Worm (Caenorhabditis elegans) whole organism, L2 larva: ENCODE measurements around the gene osm-11.

Experiments used
- ceh-16 ChIP-seq: fragments of 150-350 bp; optimal IDR thresholded peaks from 2 replicates; lab custom pipeline; 2014; ENCODE audit warnings: missing biosample characterization, missing genetic modification characterization
- elt-3 ChIP-seq: sonication (generic microtip); optimal IDR thresholded peaks from 2 replicates; lab custom pipeline; 2017; ENCODE audit warnings: missing biosample characterization, missing genetic modification characterization
- gmeb-1 ChIP-seq: fragments of 150-350 bp; optimal IDR thresholded peaks from 2 replicates; lab custom pipeline; 2014; ENCODE audit warnings: missing biosample characterization, missing genetic modification characterization
- lsy-2 ChIP-seq, 2 experiments: fragments of 150-350 bp in 1 of 2; sonication (generic microtip) in 1 of 2; optimal IDR thresholded peaks; 2 replicates each; lab custom pipeline; 2014 to 2017; ENCODE audit warnings: missing biosample characterization in 2 of 2, missing genetic modification characterization in 2 of 2
- nhr-11 ChIP-seq: fragments of 150-350 bp; optimal IDR thresholded peaks from 2 replicates; lab custom pipeline; 2014; ENCODE audit warnings: missing biosample characterization, missing genetic modification characterization
- nhr-12 ChIP-seq: fragments of 150-350 bp; optimal IDR thresholded peaks from 2 replicates; lab custom pipeline; 2014; ENCODE audit warnings: missing biosample characterization, missing genetic modification characterization
- nhr-237 ChIP-seq: fragments of 150-350 bp; optimal IDR thresholded peaks from 2 replicates; lab custom pipeline; 2014; ENCODE audit warnings: missing biosample characterization, missing genetic modification characterization
- nhr-6 ChIP-seq: fragments of 150-350 bp; optimal IDR thresholded peaks from 2 replicates; lab custom pipeline; 2014; ENCODE audit warnings: missing biosample characterization, missing genetic modification characterization
- unc-62 ChIP-seq: fragments of 150-350 bp; optimal IDR thresholded peaks from 2 replicates; lab custom pipeline; 2014; ENCODE audit warnings: missing biosample characterization, missing genetic modification reagents, missing genetic modification characterization
- zag-1 ChIP-seq: fragments of 150-350 bp; optimal IDR thresholded peaks from 2 replicates; lab custom pipeline; 2014; ENCODE audit warnings: missing biosample characterization, missing genetic modification characterization
- ztf-11 ChIP-seq: sonication (generic microtip); optimal IDR thresholded peaks from 2 replicates; lab custom pipeline; 2017; ENCODE audit warnings: missing biosample characterization, missing genetic modification characterization

ce11 chrX:17392182-17392581 lies 29.2 kb downstream of the osm-11 start:
- TF ChIP-seq ztf-11 (no peak), zag-1 (tag; lab: Kevin White, UChicago) (peak; percentile 42), elt-3 (tag; lab: Kevin White, UChicago) (no peak), gmeb-1 (tag; lab: Kevin White, UChicago) (peak; percentile 39), unc-62 (GFP tag; lab: Kevin White, UChicago) (no peak), lsy-2 (tag; optimal IDR thresholded peaks at IDR 0.05; lab: Kevin White, UChicago) (peak; percentile 35 to 75), nhr-12 (tag; lab: Kevin White, UChicago) (no peak), ceh-16 (tag; lab: Kevin White, UChicago) (peak; percentile 1), nhr-11 (no peak), nhr-6 (tag; lab: Kevin White, UChicago) (peak; percentile 25), nhr-237 (tag; lab: Kevin White, UChicago) (no peak)
